Fruit fly (Drosophila melanogaster) whole organism, embryonic: ENCODE measurements around the gene CG7120.

Experiments used
- Asciz ChIP-seq: fragments of 200-800 bp; sonication (Bioruptor generic); optimal IDR thresholded peaks from 2 replicates; lab custom pipeline; 2017; ENCODE audit warnings: missing biosample characterization, mild to moderate bottlenecking, missing genetic modification characterization, missing genetic modification reagents
- Atf3 ChIP-seq: fragments of 200-800 bp; sonication (Bioruptor generic); optimal IDR thresholded peaks from 3 replicates; lab custom pipeline; 2016; ENCODE audit warnings: missing biosample characterization, missing genetic modification characterization
- CG10209 ChIP-seq: fragments of 200-800 bp; sonication (Bioruptor generic); optimal IDR thresholded peaks from 3 replicates; lab custom pipeline; 2017; ENCODE audit warnings: missing biosample characterization, mild to moderate bottlenecking, missing genetic modification characterization, missing genetic modification reagents
- CG10366 ChIP-seq: fragments of 200-800 bp; sonication (Bioruptor generic); IDR thresholded peaks from 2 replicates; pipeline ENCODE4 v1.3.6; 2022; ENCODE audit warnings: missing biosample characterization, missing genetic modification characterization
- CG12219 ChIP-seq: fragments of 200-800 bp; sonication (Bioruptor generic); optimal IDR thresholded peaks from 3 replicates; lab custom pipeline; 2018; ENCODE audit warnings: missing biosample characterization, mild to moderate bottlenecking, missing genetic modification characterization
- CG1603 ChIP-seq: fragments of 200-800 bp; sonication (Bioruptor generic); optimal IDR thresholded peaks from 2 replicates; lab custom pipeline; 2019; ENCODE audit warnings: missing biosample characterization, mild to moderate bottlenecking, missing genetic modification characterization, moderate library complexity
- CG17359 ChIP-seq: fragments of 200-800 bp; sonication (Bioruptor generic); optimal IDR thresholded peaks from 3 replicates; lab custom pipeline; 2018; ENCODE audit warnings: missing biosample characterization, mild to moderate bottlenecking, missing genetic modification characterization, moderate library complexity
- CG18764 ChIP-seq: fragments of 200-800 bp; sonication (Bioruptor generic); optimal IDR thresholded peaks from 3 replicates; lab custom pipeline; 2016; ENCODE audit warnings: missing biosample characterization, missing genetic modification characterization
- CG30403 ChIP-seq: fragments of 200-800 bp; sonication (Bioruptor generic); optimal IDR thresholded peaks from 3 replicates; lab custom pipeline; 2016; ENCODE audit warnings: missing biosample characterization, missing genetic modification characterization
- CG31224 ChIP-seq: fragments of 200-800 bp; sonication (Bioruptor generic); IDR thresholded peaks from 2 replicates; pipeline ENCODE4 v1.3.6; 2022; ENCODE audit warnings: missing biosample characterization, missing genetic modification characterization
- CG3726 ChIP-seq: fragments of 200-800 bp; sonication (Bioruptor generic); IDR thresholded peaks from 3 replicates; pipeline ENCODE4, ENCODE4 v1.3.6; 2022; ENCODE audit warnings: missing biosample characterization, missing genetic modification characterization
- CG3838 ChIP-seq: fragments of 200-800 bp; sonication (Bioruptor generic); optimal IDR thresholded peaks from 3 replicates; lab custom pipeline; 2016; ENCODE audit warnings: missing biosample characterization, missing genetic modification characterization
- CG5180 ChIP-seq: fragments of 200-800 bp; sonication (Bioruptor generic); optimal IDR thresholded peaks from 3 replicates; lab custom pipeline; 2017; ENCODE audit warnings: missing biosample characterization, missing genetic modification characterization, mild to moderate bottlenecking, moderate library complexity, missing genetic modification reagents
- CG6689 ChIP-seq: fragments of 200-800 bp; sonication (Bioruptor generic); IDR thresholded peaks from 2 replicates; pipeline ENCODE4 v1.3.6; 2022; ENCODE audit warnings: missing biosample characterization, missing genetic modification characterization
- CG7271 ChIP-seq: fragments of 200-800 bp; sonication (Bioruptor generic); optimal IDR thresholded peaks from 2 replicates; lab custom pipeline; 2018; ENCODE audit warnings: missing biosample characterization, mild to moderate bottlenecking, missing genetic modification characterization, moderate library complexity
- CG8765 ChIP-seq: fragments of 200-800 bp; sonication (Bioruptor generic); IDR thresholded peaks from 2 replicates; pipeline ENCODE4 v1.3.6; 2022; ENCODE audit warnings: missing biosample characterization, missing genetic modification characterization
- CG9215 ChIP-seq: fragments of 200-800 bp; sonication (Bioruptor generic); IDR thresholded peaks from 2 replicates; pipeline ENCODE4 v1.3.6; 2022; ENCODE audit warnings: missing biosample characterization, missing genetic modification characterization
- CG9817 ChIP-seq: fragments of 200-800 bp; sonication (Bioruptor generic); optimal IDR thresholded peaks from 2 replicates; lab custom pipeline; 2018; ENCODE audit warnings: missing biosample characterization, mild to moderate bottlenecking, missing genetic modification characterization, moderate library complexity
- CHES-1-like ChIP-seq: fragments of 200-800 bp; sonication (Bioruptor generic); optimal IDR thresholded peaks from 2 replicates; lab custom pipeline; 2016; ENCODE audit warnings: missing biosample characterization, missing genetic modification characterization
- Chrac-16 ChIP-seq: fragments of 200-800 bp; sonication (Bioruptor generic); optimal IDR thresholded peaks from 3 replicates; lab custom pipeline; 2016; ENCODE audit warnings: missing biosample characterization, missing genetic modification characterization
- Dbx ChIP-seq: fragments of 200-800 bp; sonication (Bioruptor generic); IDR thresholded peaks from 3 replicates; pipeline ENCODE4 v1.3.6; 2022; ENCODE audit warnings: missing biosample characterization, missing genetic modification characterization
- Dfd ChIP-seq, 2 experiments: fragments of >200 bp; optimal IDR thresholded peaks; 2 replicates each; lab custom pipeline; 2017; ENCODE audit warnings: missing biosample characterization in 2 of 2, missing genetic modification characterization in 2 of 2
- Dll ChIP-seq: fragments of 200-800 bp; sonication (Bioruptor generic); IDR thresholded peaks from 4 replicates; pipeline ENCODE4 v1.3.6; 2022; ENCODE audit warnings: missing biosample characterization, missing genetic modification characterization; ENCODE audit not compliant: partially characterized antibody
- Dp ChIP-seq: fragments of 200-800 bp; sonication (Bioruptor generic); optimal IDR thresholded peaks from 2 replicates; lab custom pipeline; 2018; ENCODE audit warnings: missing biosample characterization, mild to moderate bottlenecking, missing genetic modification characterization, moderate library complexity
- Hand ChIP-seq: fragments of 200-800 bp; sonication (Bioruptor generic); optimal IDR thresholded peaks from 2 replicates; lab custom pipeline; 2017; ENCODE audit warnings: mild to moderate bottlenecking, missing biosample characterization, missing genetic modification reagents, missing genetic modification characterization
- Hmx ChIP-seq: fragments of 200-800 bp; sonication (Bioruptor generic); optimal IDR thresholded peaks from 2 replicates; lab custom pipeline; 2016; ENCODE audit warnings: missing biosample characterization, missing genetic modification characterization
- Mad ChIP-seq: fragments of 200-800 bp; sonication (Bioruptor generic); optimal IDR thresholded peaks from 2 replicates; lab custom pipeline; 2016; ENCODE audit warnings: missing biosample characterization, missing genetic modification characterization
- NC2β ChIP-seq: fragments of 200-800 bp; sonication (Bioruptor generic); optimal IDR thresholded peaks from 2 replicates; lab custom pipeline; 2016; ENCODE audit warnings: missing biosample characterization, missing genetic modification characterization
- NFAT ChIP-seq: fragments of 200-800 bp; sonication (Bioruptor generic); IDR thresholded peaks from 2 replicates; pipeline ENCODE4 v1.3.6; 2022; ENCODE audit warnings: missing biosample characterization, missing genetic modification characterization
- NfI ChIP-seq: fragments of 200-800 bp; sonication (Bioruptor generic); optimal IDR thresholded peaks from 3 replicates; lab custom pipeline; 2018; ENCODE audit warnings: missing biosample characterization, mild to moderate bottlenecking, missing genetic modification characterization, moderate library complexity
- Scr ChIP-seq: fragments of 200-800 bp; sonication (Bioruptor generic); IDR thresholded peaks from 2 replicates; pipeline ENCODE4 v1.3.6; 2022; ENCODE audit warnings: missing biosample characterization, missing genetic modification characterization; ENCODE audit not compliant: partially characterized antibody
- Usf ChIP-seq: fragments of 200-800 bp; sonication (Bioruptor generic); optimal IDR thresholded peaks from 2 replicates; lab custom pipeline; 2017; ENCODE audit warnings: missing genotype, missing biosample characterization, missing genetic modification characterization
- ab ChIP-seq: fragments of 200-800 bp; sonication (Bioruptor generic); optimal IDR thresholded peaks from 2 replicates; lab custom pipeline; 2016; ENCODE audit warnings: missing biosample characterization, missing genetic modification characterization
- aop ChIP-seq: fragments of 200-800 bp; sonication (Bioruptor generic); IDR thresholded peaks from 2 replicates; pipeline ENCODE4 v1.3.6; 2022; ENCODE audit warnings: missing biosample characterization, missing genetic modification characterization
- ase ChIP-seq: fragments of 200-800 bp; sonication (Bioruptor generic); IDR thresholded peaks from 3 replicates; pipeline ENCODE4 v1.3.6; 2022; ENCODE audit warnings: missing biosample characterization, missing genetic modification characterization
- dan ChIP-seq: fragments of 200-800 bp; sonication (Bioruptor generic); IDR thresholded peaks from 2 replicates; pipeline ENCODE4 v1.3.6; 2022; ENCODE audit warnings: missing biosample characterization, missing genetic modification characterization
- dati ChIP-seq: fragments of 200-800 bp; sonication (Bioruptor generic); IDR thresholded peaks from 2 replicates; pipeline ENCODE4 v1.3.6; 2022; ENCODE audit warnings: missing biosample characterization, missing genetic modification characterization
- gcm ChIP-seq: fragments of 200-800 bp; sonication (Bioruptor generic); optimal IDR thresholded peaks from 2 replicates; lab custom pipeline; 2019; ENCODE audit warnings: missing biosample characterization, mild to moderate bottlenecking, missing genetic modification characterization, moderate library complexity
- gt ChIP-seq: fragments of 200-800 bp; sonication (Bioruptor generic); IDR thresholded peaks from 2 replicates; pipeline ENCODE4 v1.3.6; 2022; ENCODE audit warnings: missing biosample characterization, missing genetic modification characterization
- kah ChIP-seq: fragments of 200-800 bp; sonication (Bioruptor generic); optimal IDR thresholded peaks from 2 replicates; lab custom pipeline; 2018; ENCODE audit warnings: missing biosample characterization, mild to moderate bottlenecking, missing genetic modification characterization
- lbe ChIP-seq: fragments of 200-800 bp; sonication (Bioruptor generic); optimal IDR thresholded peaks from 2 replicates; lab custom pipeline; 2016; ENCODE audit warnings: missing biosample characterization, mild to moderate bottlenecking, missing genetic modification characterization
- nmo ChIP-seq: fragments of 200-800 bp; sonication (Bioruptor generic); optimal IDR thresholded peaks from 2 replicates; lab custom pipeline; 2018; ENCODE audit warnings: missing biosample characterization, mild to moderate bottlenecking, missing genetic modification characterization, moderate library complexity
- pfk ChIP-seq: fragments of 200-800 bp; sonication (Bioruptor generic); optimal IDR thresholded peaks from 2 replicates; lab custom pipeline; 2018; ENCODE audit warnings: missing biosample characterization, mild to moderate bottlenecking, missing genetic modification characterization, moderate library complexity
- phol ChIP-seq: fragments of 200-800 bp; sonication (Bioruptor generic); optimal IDR thresholded peaks from 3 replicates; lab custom pipeline; 2018; ENCODE audit warnings: missing biosample characterization, mild to moderate bottlenecking, missing genetic modification characterization, moderate library complexity
- pnt ChIP-seq: fragments of 200-800 bp; sonication (Bioruptor generic); optimal IDR thresholded peaks from 3 replicates; lab custom pipeline; 2016; ENCODE audit warnings: missing biosample characterization, missing genetic modification characterization
- salm ChIP-seq: fragments of 200-800 bp; sonication (Bioruptor generic); optimal IDR thresholded peaks from 2 replicates; lab custom pipeline; 2018; ENCODE audit warnings: missing biosample characterization, mild to moderate bottlenecking, missing genetic modification characterization
- seq ChIP-seq: fragments of 200-800 bp; sonication (Bioruptor generic); IDR thresholded peaks from 2 replicates; pipeline ENCODE4 v1.3.6; 2022; ENCODE audit warnings: missing biosample characterization, missing genetic modification characterization
- ttk ChIP-seq: fragments of 200-800 bp; sonication (Bioruptor generic); IDR thresholded peaks from 2 replicates; pipeline ENCODE4 v2.1.2; 2022; ENCODE audit warnings: missing biosample characterization, missing genetic modification characterization
- tx ChIP-seq: fragments of 200-800 bp; sonication (Bioruptor generic); optimal IDR thresholded peaks from 2 replicates; lab custom pipeline; 2016; ENCODE audit warnings: missing biosample characterization, missing genetic modification characterization
- usp ChIP-seq: fragments of >200 bp; optimal IDR thresholded peaks from 2 replicates; lab custom pipeline; 2017; ENCODE audit warnings: missing biosample characterization, missing genetic modification characterization

The CG7120 gene

DNA sequence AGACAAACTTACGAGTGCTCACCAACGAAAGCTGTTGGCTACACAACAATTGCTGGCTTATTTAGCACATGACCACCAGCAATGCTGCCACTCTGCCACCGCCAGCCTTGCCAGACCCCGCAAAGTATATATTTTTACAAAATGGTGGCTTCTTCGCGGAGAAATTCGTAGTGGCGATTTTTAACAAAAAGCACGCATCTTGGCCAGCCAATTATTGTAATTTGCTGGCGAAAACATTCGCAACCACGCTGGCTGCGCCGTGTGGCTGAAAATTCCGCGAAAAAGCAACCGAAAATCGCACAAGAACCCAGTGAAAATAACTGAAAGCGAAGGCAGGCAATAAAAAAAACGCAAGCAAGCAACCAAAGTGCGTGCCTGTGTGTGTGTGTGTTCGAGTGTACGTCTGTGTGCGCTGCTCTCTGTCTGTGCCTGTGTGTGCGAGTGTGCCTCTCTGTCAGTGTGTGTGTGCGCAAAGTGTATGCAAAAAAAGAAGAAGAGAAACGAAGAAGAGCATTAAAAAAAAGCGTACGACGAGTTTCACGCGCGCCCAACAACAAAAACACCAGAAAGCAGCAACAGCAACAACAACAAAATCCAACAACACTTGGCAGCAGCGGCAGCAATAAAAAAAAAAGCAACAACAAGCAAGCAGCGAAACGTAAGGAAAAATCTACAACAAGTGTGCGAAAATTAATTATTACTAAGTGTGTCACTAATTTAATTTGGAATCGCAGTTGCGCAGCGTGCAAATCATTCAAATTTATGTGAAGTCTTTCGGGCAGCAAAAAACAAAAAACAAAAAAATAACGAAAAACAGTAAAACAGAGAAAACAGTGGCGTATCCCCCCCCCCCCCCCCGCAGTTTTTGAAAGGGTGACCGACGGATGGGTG lies 54.2 kb downstream of the CG7120 start, which contains the start of gene Gug (continued):
- TF ChIP-seq Dll (GFP tag; lab: Robert Waterston, UW) (no peak), lbe (no peak), Atf3 (GFP tag; lab: Kevin White, UChicago) (no peak), seq (GFP tag; lab: Robert Waterston, UW) (no peak), aop (GFP tag; lab: Robert Waterston, UW) (no peak), CG7271 (tag; lab: Kevin White, UChicago) (no peak), Chrac-16 (GFP tag; lab: Kevin White, UChicago) (no peak), CG10209 (no peak), NfI (GFP tag; lab: Kevin White, UChicago) (no peak), CG3838 (GFP tag; lab: Kevin White, UChicago) (no peak), CG18764 (GFP tag; lab: Kevin White, UChicago) (no peak), phol (tag; lab: Kevin White, UChicago) (peak; percentile 98), CHES-1-like (GFP tag; lab: Kevin White, UChicago) (no peak), usp (GFP tag; lab: Kevin White, UChicago) (no peak), salm (tag; lab: Kevin White, UChicago) (no peak), Asciz (GFP tag; lab: Kevin White, UChicago) (no peak), nmo (GFP tag; lab: Kevin White, UChicago) (peak; percentile 65), Dp (GFP tag; lab: Kevin White, UChicago) (peak; percentile 36), ase (no peak), CG5180 (GFP tag; lab: Kevin White, UChicago) (peak; percentile 13), CG3726 (no peak), Usf (GFP tag; lab: Kevin White, UChicago) (no peak), pfk (GFP tag; lab: Kevin White, UChicago) (no peak), gt (GFP tag; lab: Robert Waterston, UW) (no peak), dan (GFP tag; lab: Robert Waterston, UW) (no peak), CG9215 (GFP tag; lab: Robert Waterston, UW) (peak; percentile 42; the same call in 1 of the 2 replicates), tx (GFP tag; lab: Kevin White, UChicago) (no peak), ttk (GFP tag; lab: Robert Waterston, UW) (no peak), Hmx (GFP tag; lab: Kevin White, UChicago) (no peak), Dfd (GFP tag; optimal IDR thresholded peaks at IDR 0.05; lab: Kevin White, UChicago) (no peak), CG8765 (no peak), Hand (peak; percentile 2), CG1603 (tag; lab: Kevin White, UChicago) (peak; percentile 40), NFAT (GFP tag; lab: Robert Waterston, UW) (peak; percentile 24; the same call in 1 of the 2 replicates), gcm (GFP tag; lab: Kevin White, UChicago) (no peak), CG9817 (no peak), CG17359 (tag; lab: Kevin White, UChicago) (no peak), CG10366 (no peak), Dbx (GFP tag; lab: Robert Waterston, UW) (peak; percentile 13; the same call in 1 of the 3 replicates), NC2β (GFP tag; lab: Kevin White, UChicago) (no peak), CG12219 (GFP tag; lab: Kevin White, UChicago) (no peak), Mad (no peak), kah (no peak), Scr (no peak; the same call in 1 of the 2 replicates), CG6689 (no peak), pnt (GFP tag; lab: Kevin White, UChicago) (no peak), CG30403 (GFP tag; lab: Kevin White, UChicago) (no peak), ab (GFP tag; lab: Kevin White, UChicago) (no peak), CG31224 (no peak), dati (GFP tag; lab: Robert Waterston, UW) (0 out of 2 replicates have a peak, but pooled peaks have one; percentile 25)
